Worm (Caenorhabditis elegans) whole organism, early embryonic: ENCODE measurements around the gene F25H9.6.

Experiments
- B0310.2 ChIP-seq: sonication (generic microtip); optimal IDR thresholded peaks from 2 replicates; lab custom pipeline; 2016; ENCODE audit warnings: mild to moderate bottlenecking, missing genetic modification characterization, missing compliant biosample characterization
- F13C5.2 ChIP-seq: sonication (generic microtip); optimal IDR thresholded peaks from 2 replicates; lab custom pipeline; 2017; ENCODE audit warnings: mild to moderate bottlenecking, missing genetic modification characterization, inconsistent platforms, missing compliant biosample characterization
- aly-1 ChIP-seq: sonication (generic microtip); optimal IDR thresholded peaks from 2 replicates; lab custom pipeline; 2016; ENCODE audit warnings: missing genetic modification characterization, missing compliant biosample characterization
- ama-1 ChIP-seq: fragments of 150-350 bp; optimal IDR thresholded peaks from 2 replicates; lab custom pipeline; 2014
- ceh-13 ChIP-seq: fragments of 200-800 bp; sonication (Bioruptor generic); optimal IDR thresholded peaks from 2 replicates; lab custom pipeline; 2018; ENCODE audit warnings: mild to moderate bottlenecking, missing genetic modification characterization, missing compliant biosample characterization
- ceh-36 ChIP-seq: sonication (generic microtip); optimal IDR thresholded peaks from 2 replicates; lab custom pipeline; 2016; ENCODE audit warnings: missing genetic modification characterization, inconsistent platforms, missing compliant biosample characterization
- ets-7 ChIP-seq: sonication (generic microtip); optimal IDR thresholded peaks from 2 replicates; lab custom pipeline; 2016; ENCODE audit warnings: missing genotype, missing genetic modification characterization, missing compliant biosample characterization
- flt-1 ChIP-seq: fragments of 200-800 bp; sonication (Bioruptor generic); IDR thresholded peaks from 2 replicates; pipeline ENCODE4 v1.3.6; 2022; ENCODE audit warnings: missing genetic modification characterization, missing compliant biosample characterization
- hmbx-1 ChIP-seq: sonication (generic microtip); optimal IDR thresholded peaks from 2 replicates; lab custom pipeline; 2016; ENCODE audit warnings: mild to moderate bottlenecking, missing genetic modification characterization, missing compliant biosample characterization
- hmg-4 ChIP-seq: fragments of 200-800 bp; sonication (Bioruptor generic); optimal IDR thresholded peaks from 2 replicates; lab custom pipeline; 2018; ENCODE audit warnings: mild to moderate bottlenecking, missing genetic modification characterization, missing compliant biosample characterization
- hnd-1 ChIP-seq: sonication (generic microtip); optimal IDR thresholded peaks from 2 replicates; lab custom pipeline; 2016; ENCODE audit warnings: missing genetic modification characterization, missing compliant biosample characterization
- pes-1 ChIP-seq: fragments of 200-800 bp; sonication (Bioruptor generic); IDR thresholded peaks from 2 replicates; pipeline ENCODE4 v1.3.6; 2022; ENCODE audit warnings: missing genetic modification reagents, missing genetic modification characterization, missing compliant biosample characterization
- scrt-1 ChIP-seq: fragments of 200-800 bp; sonication (Bioruptor generic); IDR thresholded peaks from 2 replicates; pipeline ENCODE4 v1.3.6; 2022; ENCODE audit warnings: missing genetic modification characterization, missing compliant biosample characterization
- sea-1 ChIP-seq: fragments of 200-800 bp; sonication (Bioruptor generic); conservative IDR thresholded peaks from 2 replicates; pipeline ENCODE4 v1.3.6; 2022; ENCODE audit warnings: missing genetic modification characterization, missing compliant biosample characterization
- tbx-11 ChIP-seq: fragments of 200-800 bp; sonication (Bioruptor generic); IDR thresholded peaks from 2 replicates; pipeline ENCODE4 v1.3.6; 2022; ENCODE audit warnings: missing genetic modification characterization, missing compliant biosample characterization
- tbx-37 ChIP-seq: fragments of 200-800 bp; sonication (Bioruptor generic); conservative IDR thresholded peaks from 2 replicates; pipeline ENCODE4 v1.3.6; 2022; ENCODE audit warnings: missing genetic modification reagents, missing genetic modification characterization, missing compliant biosample characterization
- tra-4 ChIP-seq: sonication (generic microtip); optimal IDR thresholded peaks from 2 replicates; lab custom pipeline; 2017; ENCODE audit warnings: missing genetic modification characterization, missing compliant biosample characterization

The F25H9.6 gene

ce11 chrV:13423608-13424007 is 44.6 kb downstream of the F25H9.6 start, which contains the start of gene srv-10:
srv-10 (plus strand) TSS chrV:13423908.
- TF ChIP-seq flt-1 (GFP tag; lab: Robert Waterston, UW) = no peak

ce11 chrV:13423045-13423444 is 45.1 kb downstream of the F25H9.6 start, which contains the start of gene srv-9:
srv-9 (minus strand) TSS chrV:13423145.
- TF ChIP-seq tra-4 (tag; lab: Kevin White, UChicago) (no peak), F13C5.2 (no peak), pes-1 (GFP tag; lab: Robert Waterston, UW) (no peak), flt-1 (GFP tag; lab: Robert Waterston, UW) (no peak), ets-7 (no peak), ceh-13 (no peak), tbx-37 (GFP tag; lab: Robert Waterston, UW) (no peak), hmg-4 (GFP tag; lab: Kevin White, UChicago) (no peak), ama-1 (lab: Kevin White, UChicago) (no peak), scrt-1 (GFP tag; lab: Robert Waterston, UW) (no peak), tbx-11 (no peak), hnd-1 (tag; lab: Kevin White, UChicago) (no peak), ceh-36 (tag; lab: Kevin White, UChicago) (no peak), aly-1 (tag; lab: Kevin White, UChicago) (no peak), B0310.2 (no peak)

- TF ChIP-seq pes-1 (GFP tag; lab: Robert Waterston, UW) = no peak
- no peak for TF ChIP-seq flt-1 (GFP tag; lab: Robert Waterston, UW)
- no peak for TF ChIP-seq ceh-36 (tag; lab: Kevin White, UChicago)
- TF ChIP-seq B0310.2 = no peak
- no peak for TF ChIP-seq ets-7
- TF ChIP-seq ama-1 (lab: Kevin White, UChicago) = no peak
- no peak for TF ChIP-seq sea-1 (GFP tag; lab: Robert Waterston, UW)
These were observed 46.5 kb downstream of the F25H9.6 start for ce11 chrV:13421697-13422096.

ce11 chrV:13420640-13421039 is 47.5 kb downstream of the F25H9.6 start, which contains the start of gene srv-8:
srv-8 (minus strand) TSS chrV:13420740.
- TF ChIP-seq scrt-1 (GFP tag; lab: Robert Waterston, UW) = no peak
- no peak for TF ChIP-seq B0310.2
- TF ChIP-seq hnd-1 (tag; lab: Kevin White, UChicago) = no peak
- no peak for TF ChIP-seq tbx-11
- TF ChIP-seq F13C5.2 = no peak
- no peak for TF ChIP-seq hmg-4 (GFP tag; lab: Kevin White, UChicago)
- TF ChIP-seq ceh-36 (tag; lab: Kevin White, UChicago) = no peak
- TF ChIP-seq flt-1 (GFP tag; lab: Robert Waterston, UW) = no peak
- no peak for TF ChIP-seq ets-7
- no peak for TF ChIP-seq sea-1 (GFP tag; lab: Robert Waterston, UW)
- no peak for TF ChIP-seq ceh-13
- no peak for TF ChIP-seq aly-1 (tag; lab: Kevin White, UChicago)
- TF ChIP-seq ama-1 (lab: Kevin White, UChicago) = no peak
- TF ChIP-seq pes-1 (GFP tag; lab: Robert Waterston, UW) = no peak
- no peak for TF ChIP-seq tra-4 (tag; lab: Kevin White, UChicago)
- TF ChIP-seq tbx-37 (GFP tag; lab: Robert Waterston, UW) = no peak
- no peak for TF ChIP-seq hmbx-1 (tag; lab: Kevin White, UChicago)

ce11 chrV:13417513-13417912 is 50.6 kb downstream of the F25H9.6 start, which contains the start of gene F53F1.6:
F53F1.6 (minus strand) TSS chrV:13417613.
- TF ChIP-seq B0310.2 (no peak), F13C5.2 (no peak), hmbx-1 (tag; lab: Kevin White, UChicago) (no peak), hnd-1 (tag; lab: Kevin White, UChicago) (no peak), ets-7 (no peak), tbx-11 (no peak)
